Fruit fly (Drosophila melanogaster) whole organism: ENCODE results near the gene omd.

ENCODE experiments used
- Dll ChIP-seq: fragments of >200 bp; optimal IDR thresholded peaks from 2 replicates; lab custom pipeline; 2017
- pan ChIP-seq: fragments of >200 bp; optimal IDR thresholded peaks from 2 replicates; lab custom pipeline; 2017
- psq ChIP-seq: fragments of >200 bp; optimal IDR thresholded peaks from 2 replicates; lab custom pipeline; 2017
- usp ChIP-seq: fragments of >200 bp; optimal IDR thresholded peaks from 2 replicates; lab custom pipeline; 2017; ENCODE audit warnings: missing biosample characterization, missing genetic modification characterization, mixed read lengths

dm6 chr3R:13721998-13722397 lies 35.0 kb upstream of the omd start:
- TF ChIP-seq Dll (no peak), pan (lab: Kevin White, UChicago) (no peak), usp (no peak), psq (no peak)
